Worm (Caenorhabditis elegans): ENCODE data around the gene oac-15.

Gene oac-15

DNA sequence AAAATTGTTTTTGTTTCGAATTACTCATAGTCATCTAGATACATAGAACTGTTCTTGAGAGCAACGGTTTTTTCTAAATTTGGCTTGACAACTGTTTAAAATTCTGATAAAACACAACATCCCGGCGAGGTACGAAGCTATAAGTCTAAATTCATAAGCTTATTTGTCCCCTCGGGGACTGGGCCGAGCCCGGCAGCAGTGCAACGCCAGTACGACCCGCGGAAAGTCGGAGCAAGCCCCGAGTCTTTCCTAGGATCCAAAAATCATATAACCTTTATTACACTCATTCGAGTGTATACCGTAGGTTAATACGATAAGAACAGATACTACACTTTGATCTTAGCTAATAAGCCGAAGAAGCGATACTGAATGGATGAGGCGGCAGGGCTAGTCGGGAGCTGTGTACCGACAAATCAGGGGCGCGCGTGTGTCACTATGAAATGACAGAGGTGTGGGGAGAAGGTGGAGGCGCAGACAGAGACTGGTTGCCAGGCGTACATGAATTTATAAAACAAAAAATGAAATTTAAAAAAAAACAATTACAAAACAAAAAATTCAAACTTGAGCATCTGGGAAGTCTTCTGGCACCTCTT lies 15.9 kb upstream of the oac-15 start (continued):
- no peak for TF ChIP-seq attf-3 (GFP tag; conservative IDR thresholded peaks at IDR 0.05)
- peak; percentile 82 for TF ChIP-seq lin-26 (GFP tag; IDR thresholded peaks at IDR 0.05)
- TF ChIP-seq die-1 (tag; optimal IDR thresholded peaks at IDR 0.05), result peak; percentile 45
- 0 out of 2 replicates have a peak, but pooled peaks have one; percentile 40 for TF ChIP-seq Y56A3A.18 (GFP tag; IDR thresholded peaks at IDR 0.05)
- TF ChIP-seq Y53G8AR.9 (GFP tag; conservative IDR thresholded peaks at IDR 0.05), result 0 out of 2 replicates have a peak, but pooled peaks have one; percentile 44
- TF ChIP-seq D2030.7 (GFP tag; IDR thresholded peaks at IDR 0.05), result peak; percentile 76
- TF ChIP-seq K12H6.12 (tag; optimal IDR thresholded peaks at IDR 0.05), result no peak
- 0 out of 2 replicates have a peak, but pooled peaks have one; percentile 26 for TF ChIP-seq rcor-1 (GFP tag; IDR thresholded peaks at IDR 0.05)
- peak; percentile 91 for TF ChIP-seq hmg-1.2 (GFP tag; IDR thresholded peaks at IDR 0.05)
- TF ChIP-seq ceh-100 (GFP tag; IDR thresholded peaks at IDR 0.05), result peak; percentile 40; the same call in 1 of the 2 replicates
- peak; percentile 16 for TF ChIP-seq lin-54 (GFP tag; optimal IDR thresholded peaks at IDR 0.05)
- TF ChIP-seq nfyb-1 (GFP tag; IDR thresholded peaks at IDR 0.05), result peak; percentile 42; the same call in 1 of the 2 replicates
- no peak for TF ChIP-seq K11D2.4 (GFP tag; IDR thresholded peaks at IDR 0.05)
- TF ChIP-seq cebp-2 (GFP tag; IDR thresholded peaks at IDR 0.05), result no peak
- peak; percentile 65 for TF ChIP-seq ekl-4 (GFP tag; IDR thresholded peaks at IDR 0.05)
- no peak for TF ChIP-seq Y53F4B.3 (GFP tag; IDR thresholded peaks at IDR 0.05)
- peak; percentile 21 for TF ChIP-seq B0261.1 (tag; optimal IDR thresholded peaks at IDR 0.05)
- TF ChIP-seq rpc-1 (optimal IDR thresholded peaks at IDR 0.05), result no peak
- peak; percentile 3 for TF ChIP-seq rpc-1 (tag; optimal IDR thresholded peaks at IDR 0.05)
- peak; percentile 89 for TF ChIP-seq snpc-4 (GFP tag; optimal IDR thresholded peaks at IDR 0.05)
- peak; percentile 82 to 97 (median 92) for TF ChIP-seq snpc-4 (tag; optimal IDR thresholded peaks at IDR 0.05)
- no peak for TF ChIP-seq nhr-120 (GFP tag; IDR thresholded peaks at IDR 0.05)
- TF ChIP-seq unc-130 (GFP tag; optimal IDR thresholded peaks at IDR 0.05), result peak; percentile 13
- TF ChIP-seq zfh-2 (GFP tag; conservative IDR thresholded peaks at IDR 0.05), result 0 out of 2 replicates have a peak, but pooled peaks have one; percentile 20
- TF ChIP-seq chd-7 (tag; optimal IDR thresholded peaks at IDR 0.05), result no peak
- peak; percentile 74 for TF ChIP-seq snpc-3.4 (tag; optimal IDR thresholded peaks at IDR 0.05)
- TF ChIP-seq aptf-2 (GFP tag; conservative IDR thresholded peaks at IDR 0.05), result 0 out of 2 replicates have a peak, but pooled peaks have one; percentile 29
- peak; percentile 86 for TF ChIP-seq pbrm-1 (GFP tag; IDR thresholded peaks at IDR 0.05)
- peak; percentile 92 for TF ChIP-seq snpc-1.1 (tag; optimal IDR thresholded peaks at IDR 0.05; ENCODE audit: insufficient read depth)
- 0 out of 2 replicates have a peak, but pooled peaks have one; percentile 52 for TF ChIP-seq egl-44 (GFP tag; IDR thresholded peaks at IDR 0.05)
- peak; percentile 96 for TF ChIP-seq attf-6 (GFP tag; IDR thresholded peaks at IDR 0.05)
- peak; percentile 62 for TF ChIP-seq F49E8.2 (tag; optimal IDR thresholded peaks at IDR 0.05; ENCODE audit: insufficient read depth)
- TF ChIP-seq tbp1 (GFP tag; optimal IDR thresholded peaks at IDR 0.05), result peak; percentile 70
- TF ChIP-seq F57C9.4 (tag; optimal IDR thresholded peaks at IDR 0.05), result no peak
- peak; percentile 32 for TF ChIP-seq mcd-1 (GFP tag; IDR thresholded peaks at IDR 0.05)
- no peak for TF ChIP-seq rec-8 (tag; optimal IDR thresholded peaks at IDR 0.05)
- peak; percentile 65 for TF ChIP-seq B0336.3 (GFP tag; IDR thresholded peaks at IDR 0.05)
- peak; percentile 73 for TF ChIP-seq madf-6 (GFP tag; IDR thresholded peaks at IDR 0.05)

DNA sequence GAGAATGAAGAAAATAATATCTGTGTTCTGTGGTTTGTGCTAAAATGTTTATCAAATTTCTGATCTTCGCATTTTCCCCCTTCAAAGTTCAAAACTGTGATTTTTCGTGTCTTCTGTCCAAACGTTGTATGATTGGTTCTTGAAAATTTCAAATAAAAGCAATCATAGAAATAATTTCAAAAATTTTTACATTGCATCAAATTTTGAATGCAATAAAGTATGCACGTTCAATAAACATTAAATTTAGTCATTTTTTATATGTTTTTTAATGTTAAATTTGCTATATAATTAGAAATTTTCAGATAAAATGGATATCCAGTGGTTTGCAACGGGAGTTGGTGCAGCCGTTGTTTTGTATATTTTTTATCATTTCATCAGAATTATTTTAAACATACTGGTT lies 14.3 kb upstream of the oac-15 start, which contains the start of gene stdh-2:
Gene stdh-2 (plus strand): TSS at position 301 of the 400 bp plus-strand sequence.
- TF ChIP-seq ztf-28 (GFP tag; IDR thresholded peaks at IDR 0.05) (no peak), rcor-1 (GFP tag; IDR thresholded peaks at IDR 0.05) (no peak), nhr-90 (tag; optimal IDR thresholded peaks at IDR 0.05) (no peak), hlh-12 (tag; optimal IDR thresholded peaks at IDR 0.05) (no peak), tbx-9 (tag; optimal IDR thresholded peaks at IDR 0.05; ENCODE audit: borderline replicate concordance) (no peak), egl-18 (GFP tag; IDR thresholded peaks at IDR 0.05) (no peak), madf-8 (GFP tag; conservative IDR thresholded peaks at IDR 0.05) (no peak), D2030.7 (GFP tag; IDR thresholded peaks at IDR 0.05) (no peak), atf-7 (tag; optimal IDR thresholded peaks at IDR 0.05) (no peak), F23B12.7 (tag; optimal IDR thresholded peaks at IDR 0.05; ENCODE audit: insufficient read depth) (no peak), ceh-40 (GFP tag; IDR thresholded peaks at IDR 0.05) (no peak), pha-4 (tag; optimal IDR thresholded peaks at IDR 0.05) (no peak), hsf-1 (GFP tag; IDR thresholded peaks at IDR 0.05) (no peak)
